Worm (Caenorhabditis elegans) whole organism, late embryonic: ENCODE results near the gene somi-1.

Experiments
- C38D4.7 ChIP-seq: fragments of 200-800 bp; sonication (Bioruptor generic); optimal IDR thresholded peaks from 2 replicates; lab custom pipeline; 2018; ENCODE audit warnings: mild to moderate bottlenecking, missing genetic modification characterization, moderate library complexity, missing compliant biosample characterization
- F13H6.1 ChIP-seq: sonication (generic microtip); optimal IDR thresholded peaks from 2 replicates; lab custom pipeline; 2016; ENCODE audit warnings: missing genetic modification characterization, missing compliant biosample characterization
- ceh-14 ChIP-seq: sonication (generic microtip); optimal IDR thresholded peaks from 2 replicates; lab custom pipeline; 2016; ENCODE audit warnings: missing genotype, missing genetic modification characterization, missing compliant biosample characterization
- ceh-18 ChIP-seq: sonication (generic microtip); optimal IDR thresholded peaks from 2 replicates; lab custom pipeline; 2016; ENCODE audit warnings: missing genetic modification characterization, missing compliant biosample characterization
- ceh-30 ChIP-seq: fragments of 150-350 bp; optimal IDR thresholded peaks from 2 replicates; lab custom pipeline; 2014; ENCODE audit warnings: missing biosample characterization, missing genetic modification characterization
- ceh-45 ChIP-seq: fragments of 200-800 bp; sonication (Bioruptor generic); IDR thresholded peaks from 2 replicates; pipeline ENCODE4 v1.3.6; 2022; ENCODE audit warnings: missing genetic modification reagents, missing genetic modification characterization, missing compliant biosample characterization
- ceh-48 ChIP-seq: sonication (generic microtip); optimal IDR thresholded peaks from 2 replicates; lab custom pipeline; 2016; ENCODE audit warnings: missing genetic modification characterization, inconsistent platforms, missing compliant biosample characterization
- fkh-10 ChIP-seq: fragments of 150-350 bp; optimal IDR thresholded peaks from 2 replicates; lab custom pipeline; 2014; ENCODE audit warnings: missing biosample characterization, missing genetic modification reagents, missing genetic modification characterization
- gmeb-2 ChIP-seq: sonication (generic microtip); optimal IDR thresholded peaks from 2 replicates; lab custom pipeline; 2016; ENCODE audit warnings: missing genetic modification characterization, inconsistent platforms, missing compliant biosample characterization
- hlh-30 ChIP-seq: sonication (generic microtip); optimal IDR thresholded peaks from 2 replicates; lab custom pipeline; 2017; ENCODE audit warnings: antibody characterized with exemption, missing genetic modification characterization, missing compliant biosample characterization; ENCODE audit not compliant: insufficient read depth
- mec-3 ChIP-seq: sonication (generic microtip); optimal IDR thresholded peaks from 2 replicates; lab custom pipeline; 2016; ENCODE audit warnings: borderline replicate concordance, missing genetic modification characterization, missing compliant biosample characterization
- odd-2 ChIP-seq: sonication (generic microtip); optimal IDR thresholded peaks from 2 replicates; lab custom pipeline; 2017; ENCODE audit warnings: antibody characterized with exemption, mild to moderate bottlenecking, missing genetic modification characterization, missing compliant biosample characterization
- pax-1 ChIP-seq: fragments of 150-350 bp; optimal IDR thresholded peaks from 2 replicates; lab custom pipeline; 2014; ENCODE audit warnings: missing biosample characterization, missing genetic modification characterization
- sdc-2 ChIP-seq: sonication (generic microtip); optimal IDR thresholded peaks from 2 replicates; lab custom pipeline; 2016; ENCODE audit warnings: missing genotype, missing genetic modification characterization, missing compliant biosample characterization
- syd-9 ChIP-seq: sonication (generic microtip); optimal IDR thresholded peaks from 2 replicates; lab custom pipeline; 2016; ENCODE audit warnings: mild to moderate bottlenecking, missing genetic modification characterization, moderate library complexity, missing compliant biosample characterization
- unc-55 ChIP-seq: sonication (generic microtip); optimal IDR thresholded peaks from 2 replicates; lab custom pipeline; 2017; ENCODE audit warnings: missing biosample characterization, missing genetic modification reagents, missing genetic modification characterization
- zip-5 ChIP-seq: sonication (generic microtip); optimal IDR thresholded peaks from 2 replicates; lab custom pipeline; 2016; ENCODE audit warnings: missing genetic modification characterization, missing compliant biosample characterization

Gene somi-1

DNA sequence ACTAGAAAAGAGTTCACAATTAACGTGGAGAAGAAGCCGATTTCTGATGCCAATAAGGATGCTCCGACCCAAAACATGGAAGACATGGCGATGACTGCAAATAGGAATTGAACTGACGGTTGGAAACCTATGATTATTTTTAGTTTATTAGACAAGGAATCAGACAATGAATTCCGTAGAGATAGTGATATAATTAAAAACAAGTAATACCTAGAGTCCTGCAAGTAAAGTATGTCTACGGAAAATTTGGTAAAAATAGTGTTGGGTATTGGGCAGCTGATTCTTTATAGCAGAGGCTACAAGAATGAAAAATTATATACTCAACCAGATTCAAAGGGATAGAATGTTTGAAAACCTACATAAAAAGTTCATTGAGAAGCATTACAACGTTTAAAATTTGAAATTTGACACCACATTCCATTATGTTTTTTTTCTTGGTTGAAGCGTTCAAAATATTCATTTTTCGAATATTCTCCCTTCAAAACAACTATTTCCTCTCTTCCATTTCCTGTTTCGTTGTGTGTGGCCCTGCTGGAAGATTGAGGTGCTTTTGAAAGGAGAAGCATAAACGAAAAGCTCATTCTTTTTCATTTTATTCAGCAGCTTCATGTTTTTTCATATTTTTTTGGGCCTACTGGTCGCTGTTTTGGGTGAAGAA, 51.4 kb downstream of the somi-1 start, which contains the start of the genes str-4 and lgc-48:
str-4 (minus strand) TSS at position 101 of the 658 bp plus-strand sequence.
lgc-48 (plus strand) TSS at position 608 of the 658 bp plus-strand sequence.
- TF ChIP-seq sdc-2: no peak
- no peak for TF ChIP-seq syd-9 (tag; lab: Kevin White, UChicago)
- TF ChIP-seq ceh-48: no peak
- no peak for TF ChIP-seq ceh-30 (tag; lab: Kevin White, UChicago)
- TF ChIP-seq pax-1: no peak
- TF ChIP-seq zip-5: no peak
- TF ChIP-seq ceh-14: no peak
- no peak for TF ChIP-seq ceh-18 (tag; lab: Kevin White, UChicago)
- no peak for TF ChIP-seq unc-55 (GFP tag; lab: Kevin White, UChicago)
- no peak for TF ChIP-seq F13H6.1 (tag; lab: Kevin White, UChicago)
- no peak for TF ChIP-seq ceh-45 (GFP tag; lab: Robert Waterston, UW)
- TF ChIP-seq C38D4.7 (GFP tag; lab: Kevin White, UChicago): no peak
- TF ChIP-seq fkh-10 (GFP tag; lab: Kevin White, UChicago): no peak
- TF ChIP-seq, all 69 proteins: peak for 0

DNA sequence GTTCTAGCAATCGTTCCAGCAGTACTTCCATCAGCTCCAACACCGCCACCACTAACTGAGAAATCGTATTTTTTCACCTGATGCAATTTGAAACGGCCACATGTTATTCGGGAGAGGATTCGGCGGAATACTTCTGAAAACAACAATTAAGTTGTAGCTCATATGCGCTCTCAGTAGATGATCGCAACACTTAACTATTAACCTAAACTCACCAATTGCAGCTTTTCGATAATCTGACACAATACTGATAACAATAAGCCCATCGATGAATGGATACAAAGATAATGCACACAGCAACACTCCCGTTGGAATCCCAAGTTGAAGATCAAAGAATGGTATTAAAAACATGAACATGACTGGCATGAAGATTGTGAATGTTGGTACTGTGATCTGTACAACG, 53.2 kb downstream of the somi-1 start:
- TF ChIP-seq gmeb-2 (tag; lab: Kevin White, UChicago): no peak
- no peak for TF ChIP-seq hlh-30
- no peak for TF ChIP-seq odd-2 (tag; lab: Kevin White, UChicago)
- no peak for TF ChIP-seq mec-3
- no peak for TF ChIP-seq ceh-18 (tag; lab: Kevin White, UChicago)
